Worm (Caenorhabditis elegans) whole organism, L2 larva: Measurements from ENCODE around the gene C10E2.1.

ENCODE experiments used
- ceh-16 ChIP-seq: fragments of 150-350 bp; optimal IDR thresholded peaks from 2 replicates; lab custom pipeline; 2014; ENCODE audit warnings: missing biosample characterization, missing genetic modification characterization
- dmd-4 ChIP-seq: sonication (generic microtip); optimal IDR thresholded peaks from 2 replicates; lab custom pipeline; 2017; ENCODE audit warnings: missing biosample characterization, missing genetic modification characterization
- elt-1 ChIP-seq: fragments of 150-350 bp; optimal IDR thresholded peaks from 2 replicates; lab custom pipeline; 2014; ENCODE audit warnings: missing biosample characterization, missing genetic modification characterization
- lin-39 ChIP-seq: fragments of 150-350 bp; optimal IDR thresholded peaks from 2 replicates; lab custom pipeline; 2014; ENCODE audit warnings: missing biosample characterization, missing genetic modification reagents, missing genetic modification characterization
- nhr-21 ChIP-seq: fragments of 150-350 bp; optimal IDR thresholded peaks from 2 replicates; lab custom pipeline; 2014; ENCODE audit warnings: missing biosample characterization, missing genetic modification characterization
- sem-4 ChIP-seq: fragments of 150-350 bp; optimal IDR thresholded peaks from 2 replicates; lab custom pipeline; 2014; ENCODE audit warnings: missing biosample characterization, missing genetic modification reagents, missing genetic modification characterization
- unc-62 ChIP-seq: fragments of 150-350 bp; optimal IDR thresholded peaks from 2 replicates; lab custom pipeline; 2014; ENCODE audit warnings: missing biosample characterization, missing genetic modification reagents, missing genetic modification characterization

- TF ChIP-seq sem-4 (tag; lab: Kevin White, UChicago), result no peak
- no peak for TF ChIP-seq dmd-4 (tag; lab: Kevin White, UChicago)
- TF ChIP-seq unc-62 (GFP tag; lab: Kevin White, UChicago), result no peak
- peak; percentile 31 for TF ChIP-seq ceh-16 (tag; lab: Kevin White, UChicago)
- no peak for TF ChIP-seq elt-1 (tag; lab: Kevin White, UChicago)
- no peak for TF ChIP-seq lin-39 (tag; lab: Kevin White, UChicago)
- no peak for TF ChIP-seq nhr-21 (tag; lab: Kevin White, UChicago)
Measured at ce11 chrX:16795978-16796377, 33.3 kb downstream of the C10E2.1 start, which contains the start of gene aak-2.
